Worm (Caenorhabditis elegans) whole organism, young adult: ENCODE data around the gene cpt-1.
A peak's percentile ranks its signal among the peaks of the same experiment; 100 is the strongest.

Experiments
- B0019.2 ChIP-seq: fragments of 200-800 bp; sonication (Bioruptor generic); conservative IDR thresholded peaks from 2 replicates; pipeline ENCODE4 v1.3.6; 2022; ENCODE audit warnings: missing genetic modification reagents, missing genetic modification characterization, missing compliant biosample characterization
- D2030.7 ChIP-seq: fragments of 200-800 bp; sonication (Bioruptor generic); IDR thresholded peaks from 2 replicates; pipeline ENCODE4 v1.3.6; 2022; ENCODE audit warnings: missing genetic modification reagents, missing genetic modification characterization, missing compliant biosample characterization
- F10E7.11 ChIP-seq: sonication (generic microtip); optimal IDR thresholded peaks from 2 replicates; lab custom pipeline; 2017; ENCODE audit warnings: mild to moderate bottlenecking, missing genetic modification characterization, moderate library complexity, missing compliant biosample characterization
- F23B12.7 ChIP-seq: sonication (generic microtip); optimal IDR thresholded peaks from 2 replicates; lab custom pipeline; 2017; ENCODE audit warnings: missing genetic modification characterization, mild to moderate bottlenecking, missing compliant biosample characterization, antibody characterized with exemption, moderate library complexity; ENCODE audit not compliant: insufficient read depth
- F39B2.1 ChIP-seq: fragments of 200-800 bp; sonication (Bioruptor generic); IDR thresholded peaks from 2 replicates; pipeline ENCODE4 v1.3.6; 2022; ENCODE audit warnings: missing genetic modification reagents, missing genetic modification characterization, missing compliant biosample characterization
- F57A8.1 ChIP-seq: fragments of 200-800 bp; sonication (Bioruptor generic); optimal IDR thresholded peaks from 2 replicates; lab custom pipeline; 2018; ENCODE audit warnings: mild to moderate bottlenecking, missing genetic modification characterization, moderate library complexity, missing compliant biosample characterization
- T07F8.4 ChIP-seq: sonication (generic microtip); optimal IDR thresholded peaks from 2 replicates; lab custom pipeline; 2016; ENCODE audit warnings: mild to moderate bottlenecking, missing genetic modification characterization, moderate library complexity, missing compliant biosample characterization
- Y53G8AR.9 ChIP-seq: fragments of 200-800 bp; sonication (Bioruptor generic); conservative IDR thresholded peaks from 2 replicates; pipeline ENCODE4 v1.3.6; 2022; ENCODE audit warnings: missing genetic modification reagents, missing genetic modification characterization, missing compliant biosample characterization
- Y67H2A.10 ChIP-seq: fragments of 200-800 bp; sonication (Bioruptor generic); conservative IDR thresholded peaks from 2 replicates; pipeline ENCODE4 v1.3.6; 2022; ENCODE audit warnings: missing genetic modification reagents, missing genetic modification characterization, missing compliant biosample characterization
- Y79H2A.3 ChIP-seq: fragments of 200-800 bp; sonication (Bioruptor generic); conservative IDR thresholded peaks from 2 replicates; pipeline ENCODE4 v1.3.6; 2022; ENCODE audit warnings: missing genetic modification reagents, missing genetic modification characterization, missing compliant biosample characterization
- Y95B8A.8 ChIP-seq: fragments of 200-800 bp; sonication (Bioruptor generic); IDR thresholded peaks from 2 replicates; pipeline ENCODE4 v1.3.6; 2022; ENCODE audit warnings: missing genetic modification reagents, missing genetic modification characterization, missing compliant biosample characterization
- ZK185.1 ChIP-seq: sonication (generic microtip); optimal IDR thresholded peaks from 2 replicates; lab custom pipeline; 2016; ENCODE audit warnings: mild to moderate bottlenecking, missing genetic modification characterization, missing compliant biosample characterization; ENCODE audit not compliant: poor library complexity, severe bottlenecking
- ama-1 ChIP-seq, 3 experiments: fragments of 150-350 bp in 1 of 3; sonication (generic microtip) in 2 of 3; optimal IDR thresholded peaks; 2 replicates each; lab custom pipeline; 2014 to 2018; ENCODE audit warnings: missing biosample characterization in 2 of 3, missing genetic modification characterization in 2 of 3, missing genetic modification reagents in 2 of 3
- aptf-2 ChIP-seq: fragments of 200-800 bp; sonication (Bioruptor generic); conservative IDR thresholded peaks from 2 replicates; pipeline ENCODE4 v1.3.6; 2022; ENCODE audit warnings: missing genetic modification reagents, missing genetic modification characterization, missing compliant biosample characterization
- aptf-3 ChIP-seq: fragments of 200-800 bp; sonication (Bioruptor generic); IDR thresholded peaks from 2 replicates; pipeline ENCODE4 v1.3.6; 2022; ENCODE audit warnings: missing genetic modification characterization, missing compliant biosample characterization
- atf-7 ChIP-seq: sonication (generic microtip); optimal IDR thresholded peaks from 2 replicates; lab custom pipeline; 2017; ENCODE audit warnings: mild to moderate bottlenecking, missing genetic modification characterization, missing compliant biosample characterization
- athp-1 ChIP-seq: sonication (generic microtip); optimal IDR thresholded peaks from 2 replicates; lab custom pipeline; 2017; ENCODE audit warnings: mild to moderate bottlenecking, missing genetic modification characterization, missing compliant biosample characterization
- attf-3 ChIP-seq: fragments of 200-800 bp; sonication (Bioruptor generic); conservative IDR thresholded peaks from 2 replicates; pipeline ENCODE4 v1.3.6; 2022; ENCODE audit warnings: missing genetic modification reagents, missing genetic modification characterization, missing compliant biosample characterization
- cebp-1 ChIP-seq, 2 experiments: fragments of 200-800 bp in 1 of 2; sonication (Bioruptor generic) in 1 of 2; sonication (generic microtip) in 1 of 2; IDR thresholded peaks in 1 of 2; optimal IDR thresholded peaks in 1 of 2; 2 replicates each; pipeline versions ENCODE4 v1.3.6 to Lab custom; 2017 to 2022; ENCODE audit warnings: missing compliant biosample characterization in 2 of 2, missing genetic modification characterization in 2 of 2, mild to moderate bottlenecking in 1 of 2, missing genetic modification reagents in 1 of 2, moderate library complexity in 1 of 2
- ceh-27 ChIP-seq: fragments of 200-800 bp; sonication (Bioruptor generic); optimal IDR thresholded peaks from 2 replicates; lab custom pipeline; 2018; ENCODE audit warnings: mild to moderate bottlenecking, missing genetic modification characterization, moderate library complexity, missing compliant biosample characterization
- dpff-1 ChIP-seq: sonication (generic microtip); optimal IDR thresholded peaks from 2 replicates; lab custom pipeline; 2017; ENCODE audit warnings: mild to moderate bottlenecking, missing genetic modification characterization, missing compliant biosample characterization
- dpl-1 ChIP-seq: fragments of 150-350 bp; optimal IDR thresholded peaks from 2 replicates; lab custom pipeline; 2014; ENCODE audit warnings: missing biosample characterization, missing genetic modification reagents, missing genetic modification characterization
- him-1 ChIP-seq: sonication (generic microtip); optimal IDR thresholded peaks from 2 replicates; lab custom pipeline; 2016; ENCODE audit warnings: missing genotype, missing genetic modification reagents, missing genetic modification characterization, missing compliant biosample characterization
- hmg-20 ChIP-seq: fragments of 200-800 bp; sonication (Bioruptor generic); IDR thresholded peaks from 2 replicates; pipeline ENCODE4 v1.3.6; 2022; ENCODE audit warnings: missing genetic modification reagents, missing genetic modification characterization, missing compliant biosample characterization
- hsf-1 ChIP-seq: fragments of 200-800 bp; sonication (Bioruptor generic); IDR thresholded peaks from 2 replicates; pipeline ENCODE4 v1.3.6; 2022; ENCODE audit warnings: missing genetic modification reagents, missing genetic modification characterization, missing compliant biosample characterization
- lag-1 ChIP-seq: fragments of 200-800 bp; sonication (Bioruptor generic); IDR thresholded peaks from 2 replicates; pipeline ENCODE4 v1.3.6; 2022; ENCODE audit warnings: missing genetic modification reagents, missing genetic modification characterization, missing compliant biosample characterization
- let-607 ChIP-seq, 2 experiments: fragments of 200-800 bp in 1 of 2; sonication (Bioruptor generic) in 1 of 2; sonication (generic microtip) in 1 of 2; optimal IDR thresholded peaks; 2 replicates each; lab custom pipeline; 2016 to 2018; ENCODE audit warnings: mild to moderate bottlenecking in 2 of 2, missing compliant biosample characterization in 2 of 2, missing genetic modification characterization in 2 of 2, moderate library complexity in 2 of 2, missing genotype in 1 of 2
- lsl-1 ChIP-seq: fragments of 200-800 bp; sonication (Bioruptor generic); optimal IDR thresholded peaks from 2 replicates; lab custom pipeline; 2018; ENCODE audit warnings: mild to moderate bottlenecking, missing genetic modification characterization, moderate library complexity, missing compliant biosample characterization
- madf-10 ChIP-seq: sonication (generic microtip); optimal IDR thresholded peaks from 2 replicates; lab custom pipeline; 2016; ENCODE audit warnings: mild to moderate bottlenecking, missing genetic modification characterization, missing compliant biosample characterization
- madf-8 ChIP-seq: fragments of 200-800 bp; sonication (Bioruptor generic); conservative IDR thresholded peaks from 2 replicates; pipeline ENCODE4 v1.3.6; 2022; ENCODE audit warnings: missing genetic modification reagents, missing genetic modification characterization, missing compliant biosample characterization
- mcd-1 ChIP-seq: fragments of 200-800 bp; sonication (Bioruptor generic); IDR thresholded peaks from 2 replicates; pipeline ENCODE4 v1.3.6; 2022; ENCODE audit warnings: missing genetic modification reagents, missing genetic modification characterization, missing compliant biosample characterization
- nfya-2 ChIP-seq: fragments of 200-800 bp; sonication (Bioruptor generic); IDR thresholded peaks from 2 replicates; pipeline ENCODE4 v1.3.6; 2022; ENCODE audit warnings: missing genetic modification reagents, missing genetic modification characterization, missing compliant biosample characterization
- nhr-120 ChIP-seq: fragments of 200-800 bp; sonication (Bioruptor generic); IDR thresholded peaks from 2 replicates; pipeline ENCODE4 v1.3.6; 2022; ENCODE audit warnings: missing genetic modification characterization, missing compliant biosample characterization
- nhr-80 ChIP-seq: sonication (generic microtip); optimal IDR thresholded peaks from 2 replicates; lab custom pipeline; 2016; ENCODE audit warnings: missing genetic modification characterization, missing compliant biosample characterization
- rpc-1 ChIP-seq, 2 experiments: fragments of 150-350 bp in 1 of 2; sonication (generic microtip) in 1 of 2; optimal IDR thresholded peaks; 2 replicates each; lab custom pipeline; 2014 to 2018; ENCODE audit warnings: missing biosample characterization in 1 of 2, missing genetic modification characterization in 1 of 2, missing genetic modification reagents in 1 of 2, missing genotype in 1 of 2
- snpc-1.1 ChIP-seq: sonication (generic microtip); optimal IDR thresholded peaks from 2 replicates; lab custom pipeline; 2017; ENCODE audit warnings: missing genetic modification characterization, mild to moderate bottlenecking, missing compliant biosample characterization, antibody characterized with exemption, moderate library complexity, missing genotype, missing genetic modification reagents; ENCODE audit not compliant: insufficient read depth
- snpc-1.3 ChIP-seq: sonication (generic microtip); optimal IDR thresholded peaks from 2 replicates; lab custom pipeline; 2017; ENCODE audit warnings: missing genetic modification characterization, mild to moderate bottlenecking, missing compliant biosample characterization, antibody characterized with exemption, moderate library complexity, missing genotype, missing genetic modification reagents; ENCODE audit not compliant: insufficient read depth
- unc-62 ChIP-seq: fragments of 150-350 bp; optimal IDR thresholded peaks from 2 replicates; lab custom pipeline; 2014; ENCODE audit warnings: missing biosample characterization, missing genetic modification reagents, missing genetic modification characterization
- ztf-25 ChIP-seq: fragments of 200-800 bp; sonication (Bioruptor generic); IDR thresholded peaks from 2 replicates; pipeline ENCODE4 v1.3.6; 2022; ENCODE audit warnings: missing genetic modification reagents, missing genetic modification characterization, missing compliant biosample characterization
- ztf-26 ChIP-seq: sonication (generic microtip); optimal IDR thresholded peaks from 2 replicates; lab custom pipeline; 2017; ENCODE audit warnings: missing genetic modification characterization, missing compliant biosample characterization
- ztf-28 ChIP-seq: fragments of 200-800 bp; sonication (Bioruptor generic); IDR thresholded peaks from 2 replicates; pipeline ENCODE4 v1.3.6; 2022; ENCODE audit warnings: missing genetic modification reagents, missing genetic modification characterization, missing compliant biosample characterization
- ztf-6 ChIP-seq: fragments of 200-800 bp; sonication (Bioruptor generic); IDR thresholded peaks from 2 replicates; pipeline ENCODE4 v1.3.6; 2022; ENCODE audit warnings: missing genetic modification reagents, missing genetic modification characterization, missing compliant biosample characterization

cpt-1 gene

DNA sequence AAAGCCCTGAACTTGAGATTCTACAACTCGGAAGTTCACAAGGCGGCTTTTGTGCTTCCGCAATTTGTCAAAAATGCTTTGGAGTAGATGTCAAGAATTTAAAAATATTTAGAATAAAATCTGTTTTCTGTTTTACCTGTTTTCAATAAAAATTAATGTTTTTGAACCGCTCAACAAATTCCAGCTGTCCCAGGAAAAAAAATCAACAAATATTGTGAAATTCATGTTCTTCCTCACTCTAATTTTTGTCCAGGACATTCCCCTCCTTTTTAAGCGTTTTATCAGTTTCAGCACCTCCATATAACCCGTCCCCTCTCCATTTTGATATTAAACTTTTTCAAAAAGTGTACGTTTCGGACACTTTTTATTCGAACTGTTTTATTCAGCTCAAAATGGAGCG is 14.5 kb upstream of the cpt-1 start, which contains the start of gene Y46G5A.20:
TSS of gene Y46G5A.20 (plus strand) at position 301 of the 400 bp plus-strand sequence.
- no peak for TF ChIP-seq Y67H2A.10 (GFP tag; lab: Robert Waterston, UW)
- TF ChIP-seq dpff-1 (tag; lab: Kevin White, UChicago): no peak
- TF ChIP-seq atf-7 (tag; lab: Kevin White, UChicago): no peak
- TF ChIP-seq D2030.7 (GFP tag; lab: Robert Waterston, UW): no peak
- TF ChIP-seq ztf-26 (tag; lab: Kevin White, UChicago): no peak
- no peak for TF ChIP-seq cebp-1 (GFP tag; IDR thresholded peaks at IDR 0.05; lab: Robert Waterston, UW)
- peak; percentile 42 for TF ChIP-seq cebp-1 (tag; optimal IDR thresholded peaks at IDR 0.05; lab: Kevin White, UChicago)

DNA sequence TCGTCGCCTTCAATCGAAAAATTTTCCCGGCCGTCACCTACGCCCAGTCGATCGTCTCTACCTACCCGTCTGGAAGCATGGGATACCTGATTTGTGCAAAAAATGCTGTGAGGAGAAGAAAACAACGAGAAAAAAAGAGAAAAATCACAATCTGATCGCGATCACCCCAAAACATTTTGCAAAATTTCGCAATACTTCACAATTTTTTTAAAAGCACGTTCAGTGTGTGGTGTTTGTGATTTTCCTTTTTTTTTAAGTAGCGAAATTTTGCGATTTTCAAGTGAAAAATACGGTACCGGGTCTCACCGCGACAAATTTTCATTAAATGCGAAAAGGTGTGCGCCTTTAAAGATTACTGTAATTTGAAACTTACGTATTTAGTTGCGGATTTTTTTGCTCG is 13.5 kb upstream of the cpt-1 start:
- TF ChIP-seq lag-1 (GFP tag; lab: Robert Waterston, UW) (no peak), F23B12.7 (tag; lab: Kevin White, UChicago) (no peak), cebp-1 (GFP tag; IDR thresholded peaks at IDR 0.05; lab: Robert Waterston, UW) (peak; percentile 71; the same call in 1 of the 2 replicates), cebp-1 (tag; optimal IDR thresholded peaks at IDR 0.05; lab: Kevin White, UChicago) (peak; percentile 94)

DNA sequence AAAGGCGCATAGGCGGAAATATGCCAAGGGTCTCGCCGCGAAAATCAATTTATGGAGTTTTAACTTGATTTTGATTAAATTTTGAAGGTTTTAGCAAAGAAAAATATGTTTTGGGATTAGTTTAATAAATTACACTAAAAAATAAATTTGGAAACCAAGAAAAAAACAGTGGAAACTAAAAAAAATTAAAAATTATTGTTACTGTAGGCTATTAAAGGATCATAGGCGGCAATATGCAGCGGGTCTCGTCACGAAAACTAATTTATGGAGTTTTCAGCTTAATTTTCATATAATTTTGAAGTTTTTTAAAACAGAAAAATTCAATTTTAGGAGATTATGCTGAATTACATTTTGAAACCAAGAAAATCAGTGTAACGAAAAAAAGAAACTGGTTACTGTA is 12.5 kb upstream of the cpt-1 start:
- no peak for TF ChIP-seq cebp-1 (GFP tag; IDR thresholded peaks at IDR 0.05; lab: Robert Waterston, UW)
- TF ChIP-seq cebp-1 (tag; optimal IDR thresholded peaks at IDR 0.05; lab: Kevin White, UChicago): no peak
- TF ChIP-seq athp-1: no peak
- TF ChIP-seq atf-7 (tag; lab: Kevin White, UChicago): no peak
- no peak for TF ChIP-seq dpl-1
- peak; percentile 13 for TF ChIP-seq him-1 (tag; lab: Kevin White, UChicago)
- 0 out of 2 replicates have a peak, but pooled peaks have one; percentile 17 for TF ChIP-seq mcd-1 (GFP tag; lab: Robert Waterston, UW)
- no peak for TF ChIP-seq hmg-20 (GFP tag; lab: Robert Waterston, UW)
- no peak for TF ChIP-seq ama-1 (optimal IDR thresholded peaks at IDR 0.05; lab: Kevin White, UChicago)
- no peak for TF ChIP-seq ama-1 (GFP tag; optimal IDR thresholded peaks at IDR 0.05; lab: Kevin White, UChicago)
- no peak for TF ChIP-seq snpc-1.1 (tag; lab: Kevin White, UChicago)
- TF ChIP-seq aptf-3: no peak
- TF ChIP-seq ztf-25 (GFP tag; lab: Robert Waterston, UW): no peak
- no peak for TF ChIP-seq B0019.2 (GFP tag; lab: Robert Waterston, UW)
- no peak for TF ChIP-seq nfya-2 (GFP tag; lab: Robert Waterston, UW)
- TF ChIP-seq F10E7.11 (tag; lab: Kevin White, UChicago): no peak
- no peak for TF ChIP-seq nhr-120 (GFP tag; lab: Robert Waterston, UW)
- TF ChIP-seq attf-3: no peak
- TF ChIP-seq D2030.7 (GFP tag; lab: Robert Waterston, UW): peak; percentile 22; the same call in 1 of the 2 replicates
- no peak for TF ChIP-seq rpc-1 (optimal IDR thresholded peaks at IDR 0.05; lab: Kevin White, UChicago)
- TF ChIP-seq rpc-1 (tag; optimal IDR thresholded peaks at IDR 0.05; lab: Kevin White, UChicago): no peak
- TF ChIP-seq unc-62 (GFP tag; lab: Kevin White, UChicago): no peak
- TF ChIP-seq F57A8.1 (GFP tag; lab: Kevin White, UChicago): no peak
- no peak for TF ChIP-seq hsf-1 (GFP tag; lab: Robert Waterston, UW)
- TF ChIP-seq ZK185.1 (tag; lab: Kevin White, UChicago): no peak
- TF ChIP-seq Y79H2A.3 (GFP tag; lab: Robert Waterston, UW): no peak
- TF ChIP-seq F39B2.1: no peak
- no peak for TF ChIP-seq Y95B8A.8 (GFP tag; lab: Robert Waterston, UW)
- TF ChIP-seq let-607 (tag; optimal IDR thresholded peaks at IDR 0.05; lab: Kevin White, UChicago): no peak
- no peak for TF ChIP-seq aptf-2 (GFP tag; lab: Robert Waterston, UW)
- no peak for TF ChIP-seq Y53G8AR.9 (GFP tag; lab: Robert Waterston, UW)
- TF ChIP-seq madf-10 (tag; lab: Kevin White, UChicago): no peak
- no peak for TF ChIP-seq ceh-27
- no peak for TF ChIP-seq ztf-28 (GFP tag; lab: Robert Waterston, UW)
- TF ChIP-seq ztf-6 (GFP tag; lab: Robert Waterston, UW): no peak
- TF ChIP-seq nhr-80 (tag; lab: Kevin White, UChicago): no peak
- peak; percentile 79 for TF ChIP-seq madf-8 (GFP tag; lab: Robert Waterston, UW)
- peak; percentile 99 for TF ChIP-seq lsl-1 (GFP tag; lab: Kevin White, UChicago)
- no peak for TF ChIP-seq T07F8.4 (tag; lab: Kevin White, UChicago)
- no peak for TF ChIP-seq snpc-1.3
